Fruit fly (Drosophila melanogaster) whole organism, embryonic: Measurements from ENCODE around the gene Dora.

ENCODE experiments used
- ATbp ChIP-seq: fragments of 200-800 bp; sonication (Bioruptor generic); optimal IDR thresholded peaks from 2 replicates; lab custom pipeline; 2017; ENCODE audit warnings: missing biosample characterization, mild to moderate bottlenecking, missing genetic modification characterization, missing genetic modification reagents
- Bgb ChIP-seq: fragments of 200-800 bp; sonication (Bioruptor generic); IDR thresholded peaks from 2 replicates; pipeline ENCODE4 v1.3.6; 2022; ENCODE audit warnings: missing biosample characterization, missing genetic modification characterization; ENCODE audit not compliant: partially characterized antibody
- CG10462 ChIP-seq: fragments of 200-800 bp; sonication (Bioruptor generic); optimal IDR thresholded peaks from 2 replicates; lab custom pipeline; 2016; ENCODE audit warnings: missing biosample characterization, missing genetic modification characterization
- CG10959 ChIP-seq: fragments of 200-800 bp; sonication (Bioruptor generic); IDR thresholded peaks from 2 replicates; pipeline ENCODE4 v1.3.6; 2022; ENCODE audit warnings: missing biosample characterization, missing genetic modification characterization
- CG10979 ChIP-seq: fragments of 200-800 bp; sonication (Bioruptor generic); optimal IDR thresholded peaks from 2 replicates; lab custom pipeline; 2018; ENCODE audit warnings: missing biosample characterization, mild to moderate bottlenecking, missing genetic modification characterization, moderate library complexity
- CG13894 ChIP-seq: fragments of 200-800 bp; sonication (Bioruptor generic); optimal IDR thresholded peaks from 3 replicates; lab custom pipeline; 2018; ENCODE audit warnings: missing biosample characterization, mild to moderate bottlenecking, missing genetic modification characterization, moderate library complexity
- CG14965 ChIP-seq: fragments of 200-800 bp; sonication (Bioruptor generic); optimal IDR thresholded peaks from 2 replicates; lab custom pipeline; 2016; ENCODE audit warnings: missing biosample characterization, missing genetic modification characterization, borderline replicate concordance
- CG1603 ChIP-seq: fragments of 200-800 bp; sonication (Bioruptor generic); optimal IDR thresholded peaks from 2 replicates; lab custom pipeline; 2019; ENCODE audit warnings: missing biosample characterization, mild to moderate bottlenecking, missing genetic modification characterization, moderate library complexity
- CG17612 ChIP-seq: fragments of 200-800 bp; sonication (Bioruptor generic); IDR thresholded peaks from 2 replicates; pipeline ENCODE4 v1.3.6; 2022; ENCODE audit warnings: missing biosample characterization, missing genetic modification characterization
- CG17829 ChIP-seq: fragments of 200-800 bp; optimal IDR thresholded peaks from 2 replicates; lab custom pipeline; 2019; ENCODE audit warnings: missing biosample characterization, mild to moderate bottlenecking, missing genetic modification characterization, moderate library complexity
- CG31224 ChIP-seq: fragments of 200-800 bp; sonication (Bioruptor generic); IDR thresholded peaks from 2 replicates; pipeline ENCODE4 v1.3.6; 2022; ENCODE audit warnings: missing biosample characterization, missing genetic modification characterization
- CG34224 ChIP-seq: fragments of 200-800 bp; sonication (Bioruptor generic); IDR thresholded peaks from 3 replicates; pipeline ENCODE4 v1.3.6; 2022; ENCODE audit warnings: missing biosample characterization, missing genetic modification characterization; ENCODE audit not compliant: partially characterized antibody
- CG5180 ChIP-seq: fragments of 200-800 bp; sonication (Bioruptor generic); optimal IDR thresholded peaks from 3 replicates; lab custom pipeline; 2017; ENCODE audit warnings: missing biosample characterization, missing genetic modification characterization, mild to moderate bottlenecking, moderate library complexity, missing genetic modification reagents
- CG8290 ChIP-seq, 3 experiments: fragments of 200-800 bp; sonication (Bioruptor generic); optimal IDR thresholded peaks; 2 replicates each; lab custom pipeline; 2016 to 2019; ENCODE audit warnings: missing biosample characterization in 3 of 3, missing genetic modification characterization in 3 of 3, mild to moderate bottlenecking in 2 of 3, moderate library complexity in 1 of 3
- CG8359 ChIP-seq: fragments of 200-800 bp; sonication (Bioruptor generic); optimal IDR thresholded peaks from 2 replicates; lab custom pipeline; 2017; ENCODE audit warnings: missing biosample characterization, mild to moderate bottlenecking, missing genetic modification characterization, borderline replicate concordance
- CG8478 ChIP-seq: fragments of >200 bp; optimal IDR thresholded peaks from 2 replicates; lab custom pipeline; 2018
- CG8924 ChIP-seq: fragments of 200-800 bp; optimal IDR thresholded peaks from 3 replicates; lab custom pipeline; 2019; ENCODE audit warnings: missing biosample characterization, mild to moderate bottlenecking, missing genetic modification characterization, moderate library complexity
- CG9437 ChIP-seq: fragments of 200-800 bp; sonication (Bioruptor generic); optimal IDR thresholded peaks from 2 replicates; lab custom pipeline; 2018; ENCODE audit warnings: missing biosample characterization, mild to moderate bottlenecking, missing genetic modification characterization
- Dad ChIP-seq: fragments of 200-800 bp; sonication (Bioruptor generic); optimal IDR thresholded peaks from 3 replicates; lab custom pipeline; 2016; ENCODE audit warnings: missing biosample characterization, missing genetic modification characterization
- Deaf1 ChIP-seq: fragments of 200-800 bp; optimal IDR thresholded peaks from 3 replicates; lab custom pipeline; 2019; ENCODE audit warnings: missing biosample characterization, mild to moderate bottlenecking, missing genetic modification characterization, moderate library complexity
- Dref ChIP-seq: fragments of 200-800 bp; sonication (Bioruptor generic); IDR thresholded peaks from 2 replicates; pipeline ENCODE4 v1.3.6; 2022; ENCODE audit warnings: missing biosample characterization, missing genetic modification characterization
- Fer1 ChIP-seq: fragments of 200-800 bp; sonication (Bioruptor generic); optimal IDR thresholded peaks from 2 replicates; lab custom pipeline; 2017; ENCODE audit warnings: missing biosample characterization, mild to moderate bottlenecking, missing genetic modification characterization
- GATAe ChIP-seq: fragments of 200-800 bp; sonication (Bioruptor generic); conservative IDR thresholded peaks from 2 replicates; pipeline ENCODE4 v1.3.6; 2022; ENCODE audit warnings: missing biosample characterization, missing genetic modification characterization
- Gsc ChIP-seq: fragments of 200-800 bp; sonication (Bioruptor generic); IDR thresholded peaks from 2 replicates; pipeline ENCODE4 v1.3.6; 2022; ENCODE audit warnings: missing biosample characterization, missing genetic modification characterization
- H2.0 ChIP-seq: fragments of 200-800 bp; sonication (Bioruptor generic); IDR thresholded peaks from 2 replicates; pipeline ENCODE4 v1.3.6; 2022; ENCODE audit warnings: missing biosample characterization, missing genetic modification characterization
- HmgD ChIP-seq: fragments of 200-800 bp; sonication (Bioruptor generic); optimal IDR thresholded peaks from 3 replicates; lab custom pipeline; 2016; ENCODE audit warnings: missing biosample characterization, missing genetic modification characterization
- Hmx ChIP-seq: fragments of 200-800 bp; sonication (Bioruptor generic); optimal IDR thresholded peaks from 2 replicates; lab custom pipeline; 2016; ENCODE audit warnings: missing biosample characterization, missing genetic modification characterization
- Jarid2 ChIP-seq: fragments of 200-800 bp; sonication (Bioruptor generic); optimal IDR thresholded peaks from 3 replicates; lab custom pipeline; 2017; ENCODE audit warnings: mild to moderate bottlenecking, missing biosample characterization, missing genetic modification reagents, missing genetic modification characterization
- MTF-1 ChIP-seq: fragments of 200-800 bp; sonication (Bioruptor generic); optimal IDR thresholded peaks from 2 replicates; lab custom pipeline; 2018; ENCODE audit warnings: missing biosample characterization, mild to moderate bottlenecking, missing genetic modification characterization, borderline replicate concordance
- Optix ChIP-seq: fragments of 200-800 bp; sonication (Bioruptor generic); IDR thresholded peaks from 3 replicates; pipeline ENCODE4 v1.3.6; 2022; ENCODE audit warnings: missing biosample characterization, missing genetic modification characterization
- Pdp1 ChIP-seq, 2 experiments: fragments of 200-800 bp; sonication (Bioruptor generic); optimal IDR thresholded peaks; 3 replicates each; lab custom pipeline; 2016; ENCODE audit warnings: missing biosample characterization in 2 of 2, missing genetic modification characterization in 2 of 2, mild to moderate bottlenecking in 1 of 2, moderate library complexity in 1 of 2
- Spps ChIP-seq: fragments of 200-800 bp; sonication (Bioruptor generic); optimal IDR thresholded peaks from 2 replicates; lab custom pipeline; 2018; ENCODE audit warnings: missing biosample characterization, mild to moderate bottlenecking, missing genetic modification characterization
- amos ChIP-seq: fragments of 200-800 bp; sonication (Bioruptor generic); IDR thresholded peaks from 2 replicates; pipeline ENCODE4 v1.3.6; 2022; ENCODE audit warnings: missing biosample characterization, missing genetic modification characterization; ENCODE audit not compliant: partially characterized antibody
- cato ChIP-seq: fragments of 200-800 bp; sonication (Bioruptor generic); optimal IDR thresholded peaks from 2 replicates; lab custom pipeline; 2016; ENCODE audit warnings: missing biosample characterization, missing genetic modification characterization, borderline replicate concordance
- cg ChIP-seq: fragments of 200-800 bp; sonication (Bioruptor generic); optimal IDR thresholded peaks from 3 replicates; lab custom pipeline; 2019; ENCODE audit warnings: missing biosample characterization, mild to moderate bottlenecking, missing genetic modification characterization, moderate library complexity
- ci ChIP-seq: fragments of 200-800 bp; sonication (Bioruptor generic); IDR thresholded peaks from 3 replicates; pipeline ENCODE4 v1.3.6; 2022; ENCODE audit warnings: missing biosample characterization, missing genetic modification characterization
- dpn ChIP-seq, 2 experiments: fragments of 200-800 bp; sonication (Bioruptor generic); optimal IDR thresholded peaks; 3 replicates each; lab custom pipeline; 2016; ENCODE audit warnings: missing biosample characterization in 2 of 2, missing genetic modification characterization in 2 of 2
- gce ChIP-seq: fragments of 200-800 bp; sonication (Bioruptor generic); IDR thresholded peaks from 3 replicates; pipeline ENCODE4 v1.3.6; 2022; ENCODE audit warnings: missing biosample characterization, missing genetic modification characterization
- her ChIP-seq: fragments of 200-800 bp; sonication (Bioruptor generic); optimal IDR thresholded peaks from 2 replicates; lab custom pipeline; 2016; ENCODE audit warnings: missing biosample characterization, missing genetic modification characterization
- ken ChIP-seq: fragments of 200-800 bp; sonication (Bioruptor generic); IDR thresholded peaks from 3 replicates; pipeline ENCODE4 v1.3.6; 2022; ENCODE audit warnings: missing biosample characterization, missing genetic modification characterization
- kni ChIP-seq: fragments of 200-800 bp; sonication (Bioruptor generic); optimal IDR thresholded peaks from 3 replicates; lab custom pipeline; 2017; ENCODE audit warnings: mild to moderate bottlenecking, missing biosample characterization, missing genetic modification reagents, missing genetic modification characterization
- maf-S ChIP-seq: fragments of 200-800 bp; sonication (Bioruptor generic); optimal IDR thresholded peaks from 2 replicates; lab custom pipeline; 2016; ENCODE audit warnings: missing biosample characterization, missing genetic modification characterization
- oc ChIP-seq: fragments of 200-800 bp; sonication (Bioruptor generic); optimal IDR thresholded peaks from 2 replicates; lab custom pipeline; 2018; ENCODE audit warnings: missing biosample characterization, mild to moderate bottlenecking, missing genetic modification characterization, moderate library complexity
- psq ChIP-seq: fragments of 200-800 bp; sonication (Bioruptor generic); optimal IDR thresholded peaks from 2 replicates; lab custom pipeline; 2017; ENCODE audit warnings: missing biosample characterization, missing genetic modification characterization
- ranshi ChIP-seq: fragments of 200-800 bp; sonication (Bioruptor generic); IDR thresholded peaks from 2 replicates; pipeline ENCODE4 v1.3.6; 2022; ENCODE audit warnings: missing biosample characterization, missing genetic modification characterization
- row ChIP-seq: fragments of 200-800 bp; sonication (Bioruptor generic); IDR thresholded peaks from 3 replicates; pipeline ENCODE4 v1.3.6; 2022; ENCODE audit warnings: missing biosample characterization, missing genetic modification characterization
- sim ChIP-seq: fragments of 200-800 bp; sonication (Bioruptor generic); IDR thresholded peaks from 2 replicates; pipeline ENCODE4 v1.3.6; 2022; ENCODE audit warnings: missing biosample characterization, missing genetic modification characterization
- stc ChIP-seq: fragments of 200-800 bp; sonication (Bioruptor generic); IDR thresholded peaks from 2 replicates; pipeline ENCODE4 v1.3.6; 2022; ENCODE audit warnings: missing biosample characterization, missing genetic modification characterization
- vvl ChIP-seq: fragments of 200-800 bp; sonication (Bioruptor generic); IDR thresholded peaks from 2 replicates; pipeline ENCODE4 v1.3.6; 2022; ENCODE audit warnings: missing biosample characterization, missing genetic modification characterization

Dora gene

DNA sequence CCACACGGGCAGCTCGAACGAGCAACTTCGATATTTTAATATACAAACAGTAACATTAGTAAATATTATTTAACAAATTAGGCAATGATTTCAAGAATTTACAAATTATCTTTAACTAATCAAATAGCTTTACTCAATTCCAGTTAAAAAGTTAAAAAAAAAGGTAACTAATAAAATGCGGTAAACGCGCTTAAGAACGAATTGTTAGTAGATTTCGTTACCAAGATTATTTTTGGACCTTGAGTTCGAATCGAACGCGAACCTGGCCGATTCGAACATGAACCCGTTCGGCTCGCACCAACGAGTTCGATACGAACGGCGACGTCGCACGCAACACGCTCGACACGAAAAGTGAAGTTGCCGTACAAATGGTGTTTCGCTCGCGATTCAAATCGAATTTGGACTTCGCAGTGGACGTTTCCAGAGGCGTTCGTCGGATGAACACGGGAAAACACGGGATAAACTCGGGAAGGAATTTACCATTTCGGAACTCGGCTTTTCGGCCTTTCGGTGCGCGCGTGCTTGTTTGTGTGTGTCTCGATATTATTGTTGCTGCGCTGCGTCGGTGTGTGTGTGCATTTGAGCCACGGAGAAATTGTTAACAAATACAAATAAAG lies 66.3 kb downstream of the Dora start, which contains the start of gene CG43759 (continued):
- TF ChIP-seq MTF-1 (GFP tag; lab: Kevin White, UChicago) (peak; percentile 39), CG17612 (GFP tag; lab: Robert Waterston, UW) (no peak), ranshi (GFP tag; lab: Robert Waterston, UW) (0 out of 2 replicates have a peak, but pooled peaks have one; percentile 9), CG1603 (tag; lab: Kevin White, UChicago) (peak; percentile 30), Spps (tag; lab: Kevin White, UChicago) (no peak), CG10979 (tag; lab: Kevin White, UChicago) (peak; percentile 11), dpn (GFP tag; optimal IDR thresholded peaks at IDR 0.05; lab: Kevin White, UChicago) (no peak), Dad (GFP tag; lab: Kevin White, UChicago) (no peak), H2.0 (GFP tag; lab: Robert Waterston, UW) (no peak), amos (GFP tag; lab: Robert Waterston, UW) (peak; percentile 23; the same call in 1 of the 2 replicates), CG34224 (GFP tag; lab: Robert Waterston, UW) (0 out of 3 replicates have a peak, but pooled peaks have one; percentile 12), Fer1 (peak; percentile 28), CG8924 (tag; lab: Kevin White, UChicago) (peak; percentile 42), Bgb (GFP tag; lab: Robert Waterston, UW) (peak; percentile 42), row (GFP tag; lab: Robert Waterston, UW) (peak; percentile 38; the same call in 2 of the 3 replicates), maf-S (GFP tag; lab: Kevin White, UChicago) (no peak), CG14965 (no peak), CG8290 (GFP tag; optimal IDR thresholded peaks at IDR 0.05; lab: Kevin White, UChicago) (no peak), CG8290 (tag; optimal IDR thresholded peaks at IDR 0.05; lab: Kevin White, UChicago) (peak in 1 of 2 experiments; percentile 58), her (no peak), Pdp1 (GFP tag; optimal IDR thresholded peaks at IDR 0.05; lab: Kevin White, UChicago) (peak in 1 of 2 experiments; percentile 1), gce (GFP tag; lab: Robert Waterston, UW) (no peak), vvl (GFP tag; lab: Robert Waterston, UW) (no peak), Optix (GFP tag; lab: Robert Waterston, UW) (no peak), Gsc (no peak), HmgD (GFP tag; lab: Kevin White, UChicago) (peak; percentile 15), ATbp (GFP tag; lab: Kevin White, UChicago) (no peak), Jarid2 (GFP tag; lab: Kevin White, UChicago) (peak; percentile 94), GATAe (GFP tag; lab: Robert Waterston, UW) (no peak), CG10462 (GFP tag; lab: Kevin White, UChicago) (no peak), kni (GFP tag; lab: Kevin White, UChicago) (peak; percentile 53), Dref (GFP tag; lab: Robert Waterston, UW) (no peak), CG13894 (tag; lab: Kevin White, UChicago) (peak; percentile 57), sim (no peak), psq (GFP tag; lab: Kevin White, UChicago) (no peak), CG5180 (GFP tag; lab: Kevin White, UChicago) (peak; percentile 99), oc (tag; lab: Kevin White, UChicago) (peak; percentile 47), CG8478 (lab: Kevin White, UChicago) (no peak), ken (GFP tag; lab: Robert Waterston, UW) (0 out of 3 replicates have a peak, but pooled peaks have one; percentile 27), stc (GFP tag; lab: Robert Waterston, UW) (peak; percentile 8; the same call in 1 of the 2 replicates), CG10959 (no peak), ci (GFP tag; lab: Robert Waterston, UW) (peak; percentile 58; the same call in 1 of the 3 replicates), CG17829 (tag; lab: Kevin White, UChicago) (peak; percentile 37), cato (GFP tag; lab: Kevin White, UChicago) (no peak), Deaf1 (tag; lab: Kevin White, UChicago) (peak; percentile 88), Hmx (GFP tag; lab: Kevin White, UChicago) (no peak), cg (peak; percentile 63), CG9437 (GFP tag; lab: Kevin White, UChicago) (no peak), CG8359 (GFP tag; lab: Kevin White, UChicago) (peak; percentile 0), CG31224 (no peak)
